Fruit fly (Drosophila melanogaster) whole organism, prepupa: Measurements from ENCODE around the gene Septin4.

ENCODE experiments used
- Blimp-1 ChIP-seq: fragments of 200-800 bp; sonication (Bioruptor generic); optimal IDR thresholded peaks from 3 replicates; lab custom pipeline; 2017; ENCODE audit warnings: missing biosample characterization, missing genetic modification characterization, mild to moderate bottlenecking, moderate library complexity, missing genetic modification reagents
- CG10631 ChIP-seq: fragments of 200-800 bp; sonication (Bioruptor generic); optimal IDR thresholded peaks from 2 replicates; lab custom pipeline; 2016; ENCODE audit warnings: missing biosample characterization, missing genetic modification characterization
- CG11762 ChIP-seq: fragments of 200-800 bp; sonication (Bioruptor generic); optimal IDR thresholded peaks from 3 replicates; lab custom pipeline; 2016; ENCODE audit warnings: missing biosample characterization, missing genetic modification characterization; ENCODE audit not compliant: insufficient read depth
- CG11902 ChIP-seq: fragments of 200-800 bp; sonication (Bioruptor generic); optimal IDR thresholded peaks from 3 replicates; lab custom pipeline; 2016; ENCODE audit warnings: missing biosample characterization, missing genetic modification characterization
- CG15336 ChIP-seq: fragments of 200-800 bp; sonication (Bioruptor generic); IDR thresholded peaks from 2 replicates; pipeline ENCODE4 v1.3.6; 2022; ENCODE audit warnings: missing biosample characterization, missing genetic modification characterization
- CG16779 ChIP-seq: fragments of 200-800 bp; sonication (Bioruptor generic); optimal IDR thresholded peaks from 3 replicates; lab custom pipeline; 2017; ENCODE audit warnings: missing biosample characterization, mild to moderate bottlenecking, missing genetic modification characterization
- CG3032 ChIP-seq: fragments of 200-800 bp; optimal IDR thresholded peaks from 2 replicates; lab custom pipeline; 2019; ENCODE audit warnings: missing biosample characterization, mild to moderate bottlenecking, missing genetic modification characterization, moderate library complexity
- CG31627 ChIP-seq: fragments of 200-800 bp; sonication (Bioruptor generic); optimal IDR thresholded peaks from 3 replicates; lab custom pipeline; 2016; ENCODE audit warnings: missing biosample characterization, missing genetic modification characterization
- CG32006 ChIP-seq: fragments of 200-800 bp; sonication (Bioruptor generic); optimal IDR thresholded peaks from 3 replicates; lab custom pipeline; 2017; ENCODE audit warnings: missing biosample characterization, mild to moderate bottlenecking, missing genetic modification characterization
- CG34406 ChIP-seq: fragments of 200-800 bp; sonication (Bioruptor generic); optimal IDR thresholded peaks from 3 replicates; lab custom pipeline; 2016; ENCODE audit warnings: missing biosample characterization, missing genetic modification characterization
- CG3919 ChIP-seq: fragments of 200-800 bp; sonication (Bioruptor generic); optimal IDR thresholded peaks from 3 replicates; lab custom pipeline; 2016; ENCODE audit warnings: missing biosample characterization, missing genetic modification characterization
- CG4318 ChIP-seq: fragments of 200-800 bp; sonication (Bioruptor generic); optimal IDR thresholded peaks from 3 replicates; lab custom pipeline; 2017; ENCODE audit warnings: missing biosample characterization, mild to moderate bottlenecking, missing genetic modification characterization
- CG6163 ChIP-seq: fragments of 200-800 bp; sonication (Bioruptor generic); IDR thresholded peaks from 3 replicates; pipeline ENCODE4 v1.3.6; 2022; ENCODE audit warnings: missing biosample characterization, missing genetic modification characterization
- CG6276 ChIP-seq: fragments of 200-800 bp; sonication (Bioruptor generic); optimal IDR thresholded peaks from 2 replicates; lab custom pipeline; 2017; ENCODE audit warnings: missing biosample characterization, mild to moderate bottlenecking, missing genetic modification characterization
- CG6792 ChIP-seq: fragments of 200-800 bp; sonication (Bioruptor generic); optimal IDR thresholded peaks from 3 replicates; lab custom pipeline; 2016; ENCODE audit warnings: missing biosample characterization, missing genetic modification characterization
- CG6808 ChIP-seq: fragments of 200-800 bp; sonication (Bioruptor generic); optimal IDR thresholded peaks from 3 replicates; lab custom pipeline; 2017; ENCODE audit warnings: missing biosample characterization, missing genetic modification characterization, mild to moderate bottlenecking, moderate library complexity, missing genetic modification reagents
- CG8119 ChIP-seq: fragments of 200-800 bp; sonication (Bioruptor generic); IDR thresholded peaks from 3 replicates; pipeline ENCODE4 v1.3.6; 2022; ENCODE audit warnings: missing biosample characterization, missing genetic modification characterization
- CG8319 ChIP-seq: fragments of 200-800 bp; sonication (Bioruptor generic); optimal IDR thresholded peaks from 3 replicates; lab custom pipeline; 2016; ENCODE audit warnings: missing biosample characterization, missing genetic modification characterization
- CG8632 ChIP-seq: fragments of 200-800 bp; sonication (Bioruptor generic); optimal IDR thresholded peaks from 3 replicates; lab custom pipeline; 2016; ENCODE audit warnings: missing biosample characterization, missing genetic modification characterization
- Eip75B ChIP-seq: fragments of 200-800 bp; sonication (Bioruptor generic); optimal IDR thresholded peaks from 3 replicates; lab custom pipeline; 2016; ENCODE audit warnings: missing biosample characterization, missing genetic modification characterization
- Eip78C ChIP-seq: fragments of 200-800 bp; sonication (Bioruptor generic); peaks from one replicate; lab custom pipeline; 2016; ENCODE audit warnings: missing biosample characterization, missing genetic modification characterization
- Ets96B ChIP-seq: fragments of 200-800 bp; optimal IDR thresholded peaks from 2 replicates; lab custom pipeline; 2019; ENCODE audit warnings: missing biosample characterization, mild to moderate bottlenecking, missing genetic modification characterization, moderate library complexity
- Gug ChIP-seq: fragments of 200-800 bp; sonication (Bioruptor generic); IDR thresholded peaks from 2 replicates; pipeline ENCODE4 v1.3.6; 2022; ENCODE audit warnings: missing biosample characterization, missing genetic modification characterization
- Hr38 ChIP-seq: sonication (Bioruptor generic); optimal IDR thresholded peaks from 2 replicates; lab custom pipeline; 2016; ENCODE audit warnings: missing biosample characterization, missing genetic modification characterization
- Lpt ChIP-seq: fragments of 200-800 bp; sonication (Bioruptor generic); optimal IDR thresholded peaks from 3 replicates; lab custom pipeline; 2016; ENCODE audit warnings: missing biosample characterization, missing genetic modification characterization
- Met ChIP-seq: fragments of 200-800 bp; sonication (Bioruptor generic); optimal IDR thresholded peaks from 3 replicates; lab custom pipeline; 2016; ENCODE audit warnings: missing biosample characterization, missing genetic modification characterization
- OdsH ChIP-seq: fragments of 200-800 bp; sonication (Bioruptor generic); optimal IDR thresholded peaks from 3 replicates; lab custom pipeline; 2016; ENCODE audit warnings: missing biosample characterization, missing genetic modification characterization
- Sox14 ChIP-seq: fragments of 200-800 bp; sonication (Bioruptor generic); optimal IDR thresholded peaks from 3 replicates; lab custom pipeline; 2016; ENCODE audit warnings: missing biosample characterization, missing genetic modification characterization
- achi ChIP-seq: fragments of 200-800 bp; sonication (Bioruptor generic); optimal IDR thresholded peaks from 3 replicates; lab custom pipeline; 2016; ENCODE audit warnings: missing biosample characterization, missing genetic modification characterization
- acj6 ChIP-seq: fragments of 200-800 bp; sonication (Bioruptor generic); optimal IDR thresholded peaks from 3 replicates; lab custom pipeline; 2016; ENCODE audit warnings: missing biosample characterization, missing genetic modification characterization
- dsx ChIP-seq: fragments of 200-800 bp; optimal IDR thresholded peaks from 3 replicates; lab custom pipeline; 2019; ENCODE audit warnings: missing biosample characterization, mild to moderate bottlenecking, missing genetic modification characterization, moderate library complexity; ENCODE audit not compliant: poor library complexity, severe bottlenecking
- eg ChIP-seq: fragments of 200-800 bp; sonication (Bioruptor generic); IDR thresholded peaks from 3 replicates; pipeline ENCODE4 v1.3.6; 2022; ENCODE audit warnings: missing biosample characterization, missing genetic modification characterization
- esn ChIP-seq: fragments of 200-800 bp; sonication (Bioruptor generic); optimal IDR thresholded peaks from 2 replicates; lab custom pipeline; 2016; ENCODE audit warnings: missing biosample characterization, mild to moderate bottlenecking, missing genetic modification characterization, moderate library complexity
- fkh ChIP-seq: fragments of 200-800 bp; sonication (Bioruptor generic); optimal IDR thresholded peaks from 3 replicates; lab custom pipeline; 2017; ENCODE audit warnings: missing biosample characterization, mild to moderate bottlenecking, missing genetic modification characterization, moderate library complexity
- lz ChIP-seq: fragments of 200-800 bp; sonication (Bioruptor generic); optimal IDR thresholded peaks from 3 replicates; lab custom pipeline; 2016; ENCODE audit warnings: missing biosample characterization, missing genetic modification characterization
- pdm3 ChIP-seq: fragments of 200-800 bp; sonication (Bioruptor generic); optimal IDR thresholded peaks from 3 replicates; lab custom pipeline; 2016; ENCODE audit warnings: missing biosample characterization, missing genetic modification characterization
- salr ChIP-seq, 2 experiments: fragments of 200-800 bp; sonication (Bioruptor generic); optimal IDR thresholded peaks; 3 replicates each; lab custom pipeline; 2016 to 2018; ENCODE audit warnings: missing biosample characterization in 2 of 2, missing genetic modification characterization in 2 of 2, mild to moderate bottlenecking in 1 of 2
- ss ChIP-seq, 2 experiments: fragments of 200-800 bp; sonication (Bioruptor generic); optimal IDR thresholded peaks; 2 replicates in 1 of 2; 3 replicates in 1 of 2; lab custom pipeline; 2017 to 2018; ENCODE audit warnings: mild to moderate bottlenecking in 2 of 2, missing biosample characterization in 2 of 2, missing genetic modification characterization in 2 of 2, moderate library complexity in 1 of 2
- svp ChIP-seq: fragments of 200-800 bp; sonication (Bioruptor generic); peaks from one replicate; lab custom pipeline; 2016; ENCODE audit warnings: missing biosample characterization, missing genetic modification characterization
- topi ChIP-seq: fragments of 200-800 bp; sonication (Bioruptor generic); optimal IDR thresholded peaks from 3 replicates; lab custom pipeline; 2016; ENCODE audit warnings: missing biosample characterization, missing genetic modification characterization

Gene Septin4

DNA sequence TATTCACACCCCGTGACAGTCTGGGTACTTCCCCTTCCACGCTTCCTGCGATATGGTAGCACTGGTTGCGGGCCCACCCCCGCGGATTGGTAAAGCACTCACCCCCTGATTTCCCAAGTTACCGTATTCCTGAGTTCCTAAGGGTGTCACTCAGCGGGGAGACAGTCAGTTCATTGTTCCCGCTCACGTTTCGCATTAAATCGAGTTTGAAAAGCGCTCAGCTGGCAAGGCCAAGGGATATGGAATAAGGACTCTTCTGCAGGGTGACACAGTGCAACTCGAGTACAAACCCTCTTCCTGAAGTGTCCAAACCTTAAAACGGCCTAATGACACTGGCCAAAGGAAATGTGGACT is 6.9 kb downstream of the Septin4 start:
- no peak for TF ChIP-seq lz (GFP tag; lab: Kevin White, UChicago)
- TF ChIP-seq, all 60 proteins: peak for 0

- no peak for TF ChIP-seq topi
- no peak for TF ChIP-seq fkh
- no peak for TF ChIP-seq CG6792
- TF ChIP-seq CG16779 (tag; lab: Kevin White, UChicago), result no peak
- no peak for TF ChIP-seq CG11762 (GFP tag; lab: Kevin White, UChicago)
- TF ChIP-seq CG11902, result no peak
- TF ChIP-seq pdm3, result no peak
- no peak for TF ChIP-seq OdsH (GFP tag; lab: Kevin White, UChicago)
- no peak for TF ChIP-seq svp (GFP tag; lab: Kevin White, UChicago)
- TF ChIP-seq ss (GFP tag; optimal IDR thresholded peaks at IDR 0.05; lab: Kevin White, UChicago), result no peak
- no peak for TF ChIP-seq Met (GFP tag; lab: Kevin White, UChicago)
- no peak for TF ChIP-seq CG8319
- no peak for TF ChIP-seq CG4318 (GFP tag; lab: Kevin White, UChicago)
- TF ChIP-seq, all 60 proteins: peak for 0
Measured at dm6 chrX:16687400-16688105, 7.4 kb downstream of the Septin4 start.

DNA sequence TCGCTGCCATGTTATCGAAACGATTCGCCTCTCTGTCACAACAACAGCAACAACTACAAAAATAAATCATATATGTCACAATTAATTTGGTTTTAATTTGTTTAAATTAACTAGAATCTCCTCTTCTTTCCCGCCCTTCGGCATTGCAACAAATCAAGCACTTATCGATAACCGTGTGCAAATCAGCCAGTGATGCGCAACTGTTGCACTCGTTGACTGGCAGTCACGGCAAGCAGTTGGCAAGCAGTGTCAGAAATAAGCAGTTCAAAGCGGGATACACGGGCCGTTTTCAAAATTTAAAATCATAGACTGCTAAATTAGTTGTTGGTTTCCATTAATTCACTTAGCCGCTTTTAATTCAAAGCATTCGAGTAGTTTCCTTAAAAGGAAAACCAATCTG is 11.2 kb downstream of the Septin4 start, which contains the start of gene Axs:
TSS of gene Axs (minus strand) at position 131 of the 400 bp plus-strand sequence.
- peak; percentile 35 for TF ChIP-seq Sox14
- TF ChIP-seq Eip78C (GFP tag; lab: Kevin White, UChicago), result peak; percentile 21
- no peak for TF ChIP-seq Gug (GFP tag; lab: Robert Waterston, UW)
- TF ChIP-seq CG32006 (GFP tag; lab: Kevin White, UChicago), result no peak
- TF ChIP-seq dsx (GFP tag; lab: Kevin White, UChicago), result peak; percentile 93
- TF ChIP-seq CG10631 (GFP tag; lab: Kevin White, UChicago), result no peak
- peak; percentile 5 for TF ChIP-seq pdm3
- TF ChIP-seq achi (GFP tag; lab: Kevin White, UChicago), result peak; percentile 29
- TF ChIP-seq, all 60 proteins: peak for 5

DNA sequence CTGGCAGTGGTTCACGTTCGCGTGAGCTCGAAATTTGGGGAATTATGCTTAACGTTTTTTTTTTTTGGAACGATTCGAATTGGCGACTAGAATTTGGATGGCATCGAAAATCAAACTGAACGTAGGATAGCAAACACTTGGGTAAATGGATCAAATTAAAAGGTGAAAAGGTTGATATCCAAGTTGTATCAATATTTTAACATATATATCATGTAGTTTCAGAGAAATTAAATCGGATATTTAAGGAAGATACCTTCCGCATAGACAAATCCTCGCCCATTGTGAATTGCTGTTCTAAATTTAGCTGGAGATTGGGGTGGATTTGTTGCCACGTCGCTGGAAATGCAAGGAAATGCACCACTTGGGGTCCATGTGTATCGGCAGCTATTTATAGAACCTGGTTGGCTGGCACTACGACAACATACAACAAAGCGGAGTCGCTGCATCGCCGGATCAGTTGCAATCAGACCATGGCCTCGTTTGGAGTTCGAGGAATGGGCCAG is 16.1 kb downstream of the Septin4 start, which contains the start of the genes CG13010 and sing:
TSS of gene CG13010 (minus strand) at position 101 of the 503 bp plus-strand sequence.
TSS of gene sing (plus strand) at position 453 of the 503 bp plus-strand sequence.
- TF ChIP-seq Gug (GFP tag; lab: Robert Waterston, UW) (no peak), Ets96B (no peak), CG34406 (no peak), topi (no peak), fkh (no peak), acj6 (no peak), Eip75B (GFP tag; lab: Kevin White, UChicago) (no peak), CG3032 (tag; lab: Kevin White, UChicago) (no peak), CG31627 (GFP tag; lab: Kevin White, UChicago) (no peak), CG8119 (GFP tag; lab: Robert Waterston, UW) (no peak), esn (GFP tag; lab: Kevin White, UChicago) (no peak), Blimp-1 (GFP tag; lab: Kevin White, UChicago) (no peak), CG11762 (GFP tag; lab: Kevin White, UChicago) (no peak), CG6792 (no peak), CG6808 (GFP tag; lab: Kevin White, UChicago) (no peak), lz (GFP tag; lab: Kevin White, UChicago) (no peak), CG32006 (GFP tag; lab: Kevin White, UChicago) (no peak)

- TF ChIP-seq CG32006 (GFP tag; lab: Kevin White, UChicago) (peak; percentile 53), Eip75B (GFP tag; lab: Kevin White, UChicago) (no peak), CG10631 (GFP tag; lab: Kevin White, UChicago) (peak; percentile 17), OdsH (GFP tag; lab: Kevin White, UChicago) (peak; percentile 19), Hr38 (GFP tag; lab: Kevin White, UChicago) (no peak), CG8319 (no peak), CG6276 (no peak), acj6 (peak; percentile 20), dsx (GFP tag; lab: Kevin White, UChicago) (peak; percentile 4), CG15336 (GFP tag; lab: Robert Waterston, UW) (peak; percentile 49), Met (GFP tag; lab: Kevin White, UChicago) (peak; percentile 13), ss (GFP tag; optimal IDR thresholded peaks at IDR 0.05; lab: Kevin White, UChicago) (no peak), CG34406 (peak; percentile 45), Lpt (GFP tag; lab: Kevin White, UChicago) (no peak), CG16779 (tag; lab: Kevin White, UChicago) (no peak), Eip78C (GFP tag; lab: Kevin White, UChicago) (peak; percentile 62), CG8632 (peak; percentile 30), CG6163 (GFP tag; lab: Robert Waterston, UW) (0 out of 3 replicates have a peak, but pooled peaks have one; percentile 28), CG6792 (peak; percentile 4), eg (GFP tag; lab: Robert Waterston, UW) (peak; percentile 41; the same call in 1 of the 3 replicates), CG3919 (GFP tag; lab: Kevin White, UChicago) (peak; percentile 13), salr (GFP tag; optimal IDR thresholded peaks at IDR 0.05; lab: Kevin White, UChicago) (peak in 1 of 2 experiments; percentile 24)
Measured at dm6 chrX:16677163-16677562, 17.8 kb downstream of the Septin4 start.
